Fruit fly (Drosophila melanogaster) whole organism: Measurements from ENCODE around the gene eIF4EHP.

Source experiments
- CG8478 ChIP-seq: fragments of >200 bp; optimal IDR thresholded peaks from 2 replicates; lab custom pipeline; 2018; ENCODE audit warnings: inconsistent platforms
- Dll ChIP-seq: fragments of >200 bp; optimal IDR thresholded peaks from 2 replicates; lab custom pipeline; 2017
- pan ChIP-seq: fragments of >200 bp; optimal IDR thresholded peaks from 2 replicates; lab custom pipeline; 2017
- psq ChIP-seq: fragments of >200 bp; optimal IDR thresholded peaks from 2 replicates; lab custom pipeline; 2017
- usp ChIP-seq: fragments of >200 bp; optimal IDR thresholded peaks from 2 replicates; lab custom pipeline; 2017; ENCODE audit warnings: missing biosample characterization, missing genetic modification characterization, mixed read lengths

dm6 chr3R:24141013-24141592 is 32.3 kb upstream of the eIF4EHP start, which contains the start of gene Kal1:
- TF ChIP-seq pan (lab: Kevin White, UChicago) (no peak), CG8478 (no peak), Dll (peak; percentile 73), usp (GFP tag; lab: Kevin White, UChicago) (no peak), psq (lab: Kevin White, UChicago) (no peak)
